Worm (Caenorhabditis elegans) whole organism, L4 larva: Measurements from ENCODE around the gene Y75D11A.3.

Source experiments
- daf-8 ChIP-seq: fragments of 200-800 bp; sonication (Bioruptor generic); IDR thresholded peaks from 2 replicates; pipeline ENCODE4 v1.3.6; 2022; ENCODE audit warnings: missing genetic modification characterization, missing compliant biosample characterization
- hif-1 ChIP-seq, 2 experiments: sonication (generic microtip); optimal IDR thresholded peaks; 2 replicates each; lab custom pipeline; 2016 to 2017; ENCODE audit warnings: missing compliant biosample characterization in 2 of 2, missing genetic modification characterization in 2 of 2, missing genetic modification reagents in 2 of 2, missing genotype in 2 of 2, mild to moderate bottlenecking in 1 of 2
- nhr-11 ChIP-seq: fragments of 150-350 bp; optimal IDR thresholded peaks from 2 replicates; lab custom pipeline; 2014; ENCODE audit warnings: missing biosample characterization, missing genetic modification characterization
- pqm-1 ChIP-seq: sonication (generic microtip); optimal IDR thresholded peaks from 2 replicates; lab custom pipeline; 2017; ENCODE audit warnings: missing biosample characterization, missing genetic modification characterization

- no peak for TF ChIP-seq hif-1 (tag; optimal IDR thresholded peaks at IDR 0.05; lab: Kevin White, UChicago)
- no peak for TF ChIP-seq pqm-1 (tag; lab: Kevin White, UChicago)
- no peak for TF ChIP-seq daf-8 (GFP tag; lab: Robert Waterston, UW)
- TF ChIP-seq nhr-11 (tag; lab: Kevin White, UChicago): no peak
Observed at ce11 chrX:1785692-1786091, 39.7 kb upstream of the Y75D11A.3 start.
